Worm (Caenorhabditis elegans): ENCODE measurements around the gene cpsf-4.

The cpsf-4 gene

DNA sequence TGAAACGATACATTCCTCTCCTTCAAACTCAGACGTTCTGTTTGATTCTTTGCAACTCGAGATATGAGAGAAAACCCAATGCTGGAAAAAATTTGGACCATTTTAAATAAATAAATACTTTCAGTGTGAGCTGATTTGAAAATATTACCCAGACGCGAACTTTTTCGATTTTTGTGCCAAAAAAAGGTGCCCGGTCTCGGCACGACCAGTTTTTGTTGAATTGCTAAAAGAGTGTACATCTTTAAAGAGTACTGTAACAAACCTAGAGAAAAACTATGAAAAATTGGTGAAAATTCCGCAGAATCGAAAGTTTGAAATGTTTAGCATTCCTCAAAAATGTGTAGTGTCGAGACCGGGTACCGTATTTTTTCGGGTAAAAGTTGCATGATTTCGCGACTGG, 32.0 kb downstream of the cpsf-4 start, which contains the start of gene K08E4.8:
Gene K08E4.8 (minus strand): TSS at position 101 of the 400 bp plus-strand sequence.
- TF ChIP-seq mef-2 (tag; optimal IDR thresholded peaks at IDR 0.05) (no peak), ceh-8 (GFP tag; optimal IDR thresholded peaks at IDR 0.05) (no peak), nhr-90 (tag; optimal IDR thresholded peaks at IDR 0.05; ENCODE audit: poor library complexity) (no peak), fkh-8 (tag; optimal IDR thresholded peaks at IDR 0.05) (no peak), hlh-17 (GFP tag; optimal IDR thresholded peaks at IDR 0.05; ENCODE audit: borderline replicate concordance) (no peak), hpl-2 (GFP tag; optimal IDR thresholded peaks at IDR 0.05) (no peak), egl-13 (tag; optimal IDR thresholded peaks at IDR 0.05) (no peak), ces-1 (GFP tag; optimal IDR thresholded peaks at IDR 0.05) (no peak), elt-2 (tag; optimal IDR thresholded peaks at IDR 0.05) (no peak), fkh-4 (tag; optimal IDR thresholded peaks at IDR 0.05; ENCODE audit: borderline replicate concordance) (no peak), lin-14 (GFP tag; optimal IDR thresholded peaks at IDR 0.05) (no peak), F16B12.6 (tag; optimal IDR thresholded peaks at IDR 0.05) (no peak), xbp-1 (tag; optimal IDR thresholded peaks at IDR 0.05) (no peak), sox-4 (tag; optimal IDR thresholded peaks at IDR 0.05) (no peak), C34B4.2 (tag; optimal IDR thresholded peaks at IDR 0.05) (no peak)

DNA sequence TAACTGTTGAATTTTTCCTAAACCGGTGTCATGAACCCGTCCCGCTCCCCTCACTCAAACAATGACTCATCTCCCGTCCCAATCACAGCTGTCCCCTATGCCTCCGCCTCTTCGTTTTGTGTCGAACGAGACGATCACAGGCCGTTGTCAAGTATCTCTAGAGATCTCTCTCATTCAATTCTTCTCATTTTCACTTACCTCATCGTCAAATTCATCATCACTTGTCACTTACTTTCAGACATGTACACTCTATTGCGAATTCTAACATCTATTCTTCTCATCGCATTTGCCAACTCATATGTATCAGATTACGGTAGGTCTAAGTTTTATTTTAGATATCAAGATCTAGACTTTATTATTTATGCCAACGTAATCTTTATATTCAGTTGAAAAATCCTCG, 35.7 kb downstream of the cpsf-4 start, which contains the start of gene K08E4.3:
Gene K08E4.3 (plus strand): TSS at position 235 of the 400 bp plus-strand sequence.
- TF ChIP-seq unc-86 (tag; optimal IDR thresholded peaks at IDR 0.05) (no peak), lin-14 (GFP tag; optimal IDR thresholded peaks at IDR 0.05) (peak; percentile 26)

ce11 chrIV:12056603-12057002, 36.6 kb downstream of the cpsf-4 start, which contains the start of gene K08E4.2:
K08E4.2 (minus strand) TSS chrIV:12056656.
- TF ChIP-seq snu-23 (GFP tag; optimal IDR thresholded peaks at IDR 0.05) (no peak), nhr-19 (GFP tag; conservative IDR thresholded peaks at IDR 0.05) (no peak), fkh-4 (tag; optimal IDR thresholded peaks at IDR 0.05; ENCODE audit: borderline replicate concordance) (no peak), alr-1 (tag; optimal IDR thresholded peaks at IDR 0.05; ENCODE audit: borderline replicate concordance) (no peak), egl-27 (tag; optimal IDR thresholded peaks at IDR 0.05) (no peak), lsy-2 (tag; optimal IDR thresholded peaks at IDR 0.05) (no peak), nhr-84 (tag; optimal IDR thresholded peaks at IDR 0.05) (no peak), efl-3 (GFP tag; optimal IDR thresholded peaks at IDR 0.05) (no peak), ceh-90 (tag; optimal IDR thresholded peaks at IDR 0.05) (no peak), unc-86 (tag; optimal IDR thresholded peaks at IDR 0.05) (no peak), rnt-1 (tag; optimal IDR thresholded peaks at IDR 0.05) (no peak)

DNA sequence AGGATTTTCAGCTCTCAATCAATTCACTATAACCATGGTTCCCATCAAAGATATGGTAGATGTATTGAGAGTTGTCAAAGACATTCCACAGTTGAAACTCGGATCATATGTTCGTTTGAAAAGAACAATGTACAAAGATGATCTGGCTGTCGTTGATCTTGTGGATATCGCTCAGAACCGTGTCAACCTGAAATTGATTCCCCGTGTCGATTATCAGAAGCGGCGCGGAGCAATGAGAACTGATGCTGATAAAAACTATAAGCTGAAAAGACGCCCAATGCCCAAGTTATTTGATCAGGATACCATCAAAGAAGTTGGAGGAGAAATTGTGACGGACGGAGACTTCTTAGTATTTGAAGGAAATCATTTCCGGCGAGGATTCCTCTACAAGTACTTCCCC, 40.8 kb downstream of the cpsf-4 start:
- TF ChIP-seq nhr-76 (tag; optimal IDR thresholded peaks at IDR 0.05) (no peak), C34B4.2 (tag; optimal IDR thresholded peaks at IDR 0.05) (no peak), tlp-1 (tag; optimal IDR thresholded peaks at IDR 0.05) (no peak), ztf-11 (tag; optimal IDR thresholded peaks at IDR 0.05) (no peak), nhr-12 (tag; optimal IDR thresholded peaks at IDR 0.05) (no peak), fkh-4 (tag; optimal IDR thresholded peaks at IDR 0.05; ENCODE audit: borderline replicate concordance) (no peak), pag-3 (tag; optimal IDR thresholded peaks at IDR 0.05; ENCODE audit: borderline replicate concordance, insufficient read depth) (no peak), hpl-2 (GFP tag; optimal IDR thresholded peaks at IDR 0.05) (no peak), ceh-63 (GFP tag; optimal IDR thresholded peaks at IDR 0.05) (no peak), ceh-90 (tag; optimal IDR thresholded peaks at IDR 0.05) (no peak), unc-30 (tag; optimal IDR thresholded peaks at IDR 0.05) (no peak), sptf-1 (tag; optimal IDR thresholded peaks at IDR 0.05) (no peak), xbp-1 (tag; optimal IDR thresholded peaks at IDR 0.05) (no peak), tbx-2 (tag; optimal IDR thresholded peaks at IDR 0.05) (no peak)
